Worm (Caenorhabditis elegans) whole organism, mixed stage, embryonic: ENCODE data around the gene skr-7.

Experiments
- M03D4.4 ChIP-seq: sonication (generic microtip); optimal IDR thresholded peaks from 2 replicates; lab custom pipeline; 2017; ENCODE audit warnings: mild to moderate bottlenecking, missing genetic modification characterization, missing compliant biosample characterization
- blmp-1 ChIP-seq: fragments of 150-350 bp; optimal IDR thresholded peaks from 2 replicates; lab custom pipeline; 2014; ENCODE audit warnings: missing biosample characterization, missing genetic modification characterization
- ceh-43 ChIP-seq: fragments of 200-800 bp; sonication (Bioruptor generic); optimal IDR thresholded peaks from 2 replicates; lab custom pipeline; 2018; ENCODE audit warnings: mild to moderate bottlenecking, missing genetic modification characterization, moderate library complexity, missing compliant biosample characterization
- ceh-83 ChIP-seq: fragments of 200-800 bp; sonication (Bioruptor generic); optimal IDR thresholded peaks from 2 replicates; lab custom pipeline; 2018; ENCODE audit warnings: mild to moderate bottlenecking, missing genetic modification characterization, missing compliant biosample characterization
- ces-1 ChIP-seq: fragments of 150-350 bp; optimal IDR thresholded peaks from 2 replicates; lab custom pipeline; 2014; ENCODE audit warnings: missing biosample characterization, missing genetic modification reagents, missing genetic modification characterization
- cnd-1 ChIP-seq: fragments of 200-800 bp; sonication (Bioruptor generic); optimal IDR thresholded peaks from 2 replicates; lab custom pipeline; 2018; ENCODE audit warnings: mild to moderate bottlenecking, missing genetic modification characterization, missing compliant biosample characterization
- drap-1 ChIP-seq: fragments of 200-800 bp; sonication (Bioruptor generic); optimal IDR thresholded peaks from 3 replicates; lab custom pipeline; 2018; ENCODE audit warnings: mild to moderate bottlenecking, missing genetic modification characterization, missing compliant biosample characterization
- elt-1 ChIP-seq: sonication (generic microtip); optimal IDR thresholded peaks from 2 replicates; lab custom pipeline; 2017; ENCODE audit warnings: missing genetic modification characterization, mild to moderate bottlenecking, missing compliant biosample characterization, antibody characterized with exemption, moderate library complexity, borderline replicate concordance; ENCODE audit not compliant: insufficient read depth
- elt-3 ChIP-seq: fragments of 150-350 bp; optimal IDR thresholded peaks from 2 replicates; lab custom pipeline; 2014; ENCODE audit warnings: missing biosample characterization, missing genetic modification characterization
- ham-2 ChIP-seq: fragments of 200-800 bp; sonication (Bioruptor generic); optimal IDR thresholded peaks from 2 replicates; lab custom pipeline; 2018; ENCODE audit warnings: mild to moderate bottlenecking, missing genetic modification characterization, missing compliant biosample characterization
- hlh-1 ChIP-seq: fragments of 150-350 bp; optimal IDR thresholded peaks from 2 replicates; lab custom pipeline; 2014; ENCODE audit warnings: missing biosample characterization, missing genetic modification reagents, missing genetic modification characterization
- lin-13 ChIP-seq: fragments of 150-350 bp; optimal IDR thresholded peaks from 2 replicates; lab custom pipeline; 2014; ENCODE audit warnings: missing biosample characterization, missing genetic modification characterization
- lsy-2 ChIP-seq: fragments of 150-350 bp; optimal IDR thresholded peaks from 2 replicates; lab custom pipeline; 2014; ENCODE audit warnings: missing biosample characterization, missing genetic modification characterization
- mab-5 ChIP-seq: fragments of 150-350 bp; optimal IDR thresholded peaks from 2 replicates; lab custom pipeline; 2014; ENCODE audit warnings: missing biosample characterization, missing genetic modification characterization
- mep-1 ChIP-seq: fragments of 150-350 bp; optimal IDR thresholded peaks from 2 replicates; lab custom pipeline; 2017; ENCODE audit warnings: missing biosample characterization, missing genetic modification reagents, missing genetic modification characterization, inconsistent platforms
- mls-2 ChIP-seq: sonication (generic microtip); optimal IDR thresholded peaks from 2 replicates; lab custom pipeline; 2016; ENCODE audit warnings: mild to moderate bottlenecking, missing genetic modification characterization, moderate library complexity, missing compliant biosample characterization
- nhr-12 ChIP-seq: fragments of 150-350 bp; optimal IDR thresholded peaks from 2 replicates; lab custom pipeline; 2014; ENCODE audit warnings: missing biosample characterization, missing genetic modification characterization
- nhr-2 ChIP-seq: fragments of 150-350 bp; optimal IDR thresholded peaks from 2 replicates; lab custom pipeline; 2014; ENCODE audit warnings: missing biosample characterization, missing genetic modification characterization
- nhr-237 ChIP-seq: fragments of 150-350 bp; optimal IDR thresholded peaks from 2 replicates; lab custom pipeline; 2014; ENCODE audit warnings: missing biosample characterization, missing genetic modification characterization
- nhr-28 ChIP-seq: fragments of 150-350 bp; optimal IDR thresholded peaks from 2 replicates; lab custom pipeline; 2014; ENCODE audit warnings: missing biosample characterization, missing genetic modification characterization
- pha-4 ChIP-seq: fragments of 150-350 bp; optimal IDR thresholded peaks from 2 replicates; lab custom pipeline; 2018; ENCODE audit warnings: missing biosample characterization, missing genetic modification reagents, missing genetic modification characterization
- sem-2 ChIP-seq: fragments of 200-800 bp; sonication (Bioruptor generic); optimal IDR thresholded peaks from 2 replicates; lab custom pipeline; 2018; ENCODE audit warnings: mild to moderate bottlenecking, missing genetic modification characterization, missing compliant biosample characterization
- snpc-4 ChIP-seq: fragments of 150-350 bp; optimal IDR thresholded peaks from 2 replicates; lab custom pipeline; 2014; ENCODE audit warnings: missing biosample characterization, missing genetic modification characterization
- sptf-1 ChIP-seq: sonication (generic microtip); optimal IDR thresholded peaks from 2 replicates; lab custom pipeline; 2017; ENCODE audit warnings: mild to moderate bottlenecking, missing genetic modification characterization, moderate library complexity, missing compliant biosample characterization
- tbx-8 ChIP-seq: fragments of 200-800 bp; sonication (Bioruptor generic); optimal IDR thresholded peaks from 2 replicates; lab custom pipeline; 2018; ENCODE audit warnings: mild to moderate bottlenecking, missing genetic modification characterization, moderate library complexity, missing compliant biosample characterization
- unc-120 ChIP-seq: sonication (generic microtip); optimal IDR thresholded peaks from 2 replicates; lab custom pipeline; 2017; ENCODE audit warnings: missing genetic modification characterization, missing compliant biosample characterization; ENCODE audit not compliant: poor library complexity, severe bottlenecking
- unc-39 ChIP-seq: fragments of 150-350 bp; optimal IDR thresholded peaks from 2 replicates; lab custom pipeline; 2014; ENCODE audit warnings: missing biosample characterization, missing genetic modification characterization
- unc-62 ChIP-seq: fragments of 150-350 bp; optimal IDR thresholded peaks from 2 replicates; lab custom pipeline; 2014; ENCODE audit warnings: missing biosample characterization, missing genetic modification reagents, missing genetic modification characterization
- zip-8 ChIP-seq: fragments of 150-350 bp; optimal IDR thresholded peaks from 2 replicates; lab custom pipeline; 2014; ENCODE audit warnings: missing biosample characterization, missing genetic modification characterization
- ztf-11 ChIP-seq: fragments of 150-350 bp; optimal IDR thresholded peaks from 2 replicates; lab custom pipeline; 2014; ENCODE audit warnings: missing biosample characterization, missing genetic modification characterization

Gene skr-7

DNA sequence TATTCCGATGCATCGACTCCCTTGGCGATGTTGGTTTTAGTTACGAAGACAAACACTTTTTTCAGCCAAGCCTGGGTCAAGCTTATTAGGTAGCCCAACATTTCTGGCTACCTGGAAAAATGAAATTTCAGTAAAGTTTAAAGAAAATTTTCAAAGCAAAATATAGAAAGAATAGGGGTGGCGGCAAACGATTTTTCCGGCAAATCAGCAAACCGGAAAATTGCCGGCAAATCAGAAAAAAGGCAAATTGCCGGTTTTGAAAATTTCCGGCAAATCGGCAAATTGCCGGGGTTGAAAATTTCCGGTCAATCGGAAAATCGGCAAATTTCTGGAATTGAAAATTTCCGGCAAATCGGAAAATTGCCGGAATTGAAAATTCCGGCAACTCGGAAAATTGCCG is 44.6 kb upstream of the skr-7 start, which contains the start of gene F32D1.8:
Gene F32D1.8 (minus strand): TSS at position 101 of the 400 bp plus-strand sequence.
- TF ChIP-seq blmp-1 = no peak
- TF ChIP-seq snpc-4 (tag; lab: Kevin White, UChicago) = no peak
- no peak for TF ChIP-seq unc-39 (tag; lab: Kevin White, UChicago)
- no peak for TF ChIP-seq ceh-43 (GFP tag; lab: Kevin White, UChicago)
- no peak for TF ChIP-seq ztf-11 (tag; lab: Kevin White, UChicago)
- no peak for TF ChIP-seq drap-1 (GFP tag; lab: Kevin White, UChicago)

DNA sequence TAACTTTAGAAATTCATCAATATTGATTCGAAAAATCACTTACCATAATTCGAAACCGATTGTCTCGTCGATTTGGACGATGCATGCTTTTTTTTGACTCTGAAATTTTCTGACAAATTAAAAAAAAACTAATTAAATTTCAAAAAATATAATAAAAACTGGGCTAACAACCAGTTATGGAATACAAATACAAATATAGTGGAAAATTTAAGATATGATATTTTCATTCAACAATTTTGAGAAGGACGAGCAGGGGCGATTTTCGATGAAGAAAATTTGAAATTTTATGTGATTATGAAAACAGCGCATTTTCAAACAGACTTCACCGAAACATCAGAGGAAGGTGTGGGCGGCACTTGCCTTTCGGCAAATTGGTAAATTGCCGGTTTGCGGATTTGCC is 39.9 kb upstream of the skr-7 start, which contains the start of gene F13A2.1:
Gene F13A2.1 (minus strand): TSS at position 101 of the 400 bp plus-strand sequence.
- TF ChIP-seq snpc-4 (tag; lab: Kevin White, UChicago) = no peak
- TF ChIP-seq nhr-2 (tag; lab: Kevin White, UChicago) = no peak
- TF ChIP-seq zip-8 (tag; lab: Kevin White, UChicago) = no peak
- TF ChIP-seq mep-1 = no peak
- no peak for TF ChIP-seq ham-2 (GFP tag; lab: Kevin White, UChicago)
- TF ChIP-seq hlh-1 = no peak
- TF ChIP-seq elt-3 (tag; lab: Kevin White, UChicago) = no peak
- TF ChIP-seq elt-1 (tag; lab: Kevin White, UChicago) = no peak
- no peak for TF ChIP-seq unc-62 (GFP tag; lab: Kevin White, UChicago)
- no peak for TF ChIP-seq nhr-12 (tag; lab: Kevin White, UChicago)
- no peak for TF ChIP-seq tbx-8
- no peak for TF ChIP-seq unc-39 (tag; lab: Kevin White, UChicago)
- TF ChIP-seq cnd-1 (tag; lab: Kevin White, UChicago) = no peak
- TF ChIP-seq nhr-28 = no peak
- TF ChIP-seq mls-2 (tag; lab: Kevin White, UChicago) = no peak
- no peak for TF ChIP-seq sem-2
- TF ChIP-seq M03D4.4 (tag; lab: Kevin White, UChicago) = no peak
- no peak for TF ChIP-seq ces-1
- no peak for TF ChIP-seq ceh-83 (GFP tag; lab: Kevin White, UChicago)

- TF ChIP-seq elt-1 (tag; lab: Kevin White, UChicago) (no peak), pha-4 (no peak), mep-1 (no peak), ceh-83 (GFP tag; lab: Kevin White, UChicago) (no peak), lin-13 (tag; lab: Kevin White, UChicago) (no peak), nhr-2 (tag; lab: Kevin White, UChicago) (no peak)
- TF ChIP-seq, all 35 proteins: peak for 0
These were observed 37.7 kb upstream of the skr-7 start, which contains the start of gene F13A2.2 for ce11 chrV:4384482-4384881. TSS of gene F13A2.2 (minus strand) at chrV:4384582.

ce11 chrV:4386173-4386572 is 36.1 kb upstream of the skr-7 start, which contains the start of gene F13A2.10:
TSS of gene F13A2.10 (minus strand) at chrV:4386273.
- no peak for TF ChIP-seq elt-1 (tag; lab: Kevin White, UChicago)
- no peak for TF ChIP-seq zip-8 (tag; lab: Kevin White, UChicago)
- TF ChIP-seq drap-1 (GFP tag; lab: Kevin White, UChicago) = no peak
- TF ChIP-seq lin-13 (tag; lab: Kevin White, UChicago) = no peak
- TF ChIP-seq blmp-1 = no peak
- no peak for TF ChIP-seq mab-5 (tag; lab: Kevin White, UChicago)
- TF ChIP-seq nhr-12 (tag; lab: Kevin White, UChicago) = no peak
- TF ChIP-seq lsy-2 (tag; lab: Kevin White, UChicago) = no peak
- TF ChIP-seq unc-62 (GFP tag; lab: Kevin White, UChicago) = no peak
- no peak for TF ChIP-seq sem-2
- TF ChIP-seq nhr-2 (tag; lab: Kevin White, UChicago) = no peak
- TF ChIP-seq ceh-43 (GFP tag; lab: Kevin White, UChicago) = no peak
- no peak for TF ChIP-seq mep-1
- no peak for TF ChIP-seq tbx-8
- TF ChIP-seq ham-2 (GFP tag; lab: Kevin White, UChicago) = no peak
- no peak for TF ChIP-seq ztf-11 (tag; lab: Kevin White, UChicago)
- TF ChIP-seq mls-2 (tag; lab: Kevin White, UChicago) = no peak
- no peak for TF ChIP-seq sptf-1 (tag; lab: Kevin White, UChicago)
- no peak for TF ChIP-seq pha-4
- TF ChIP-seq unc-39 (tag; lab: Kevin White, UChicago) = no peak
- TF ChIP-seq, all 35 proteins: peak for 0

ce11 chrV:4387402-4387801 is 34.8 kb upstream of the skr-7 start, which contains the start of gene F13A2.9:
TSS of gene F13A2.9 (minus strand) at chrV:4387502.
- TF ChIP-seq snpc-4 (tag; lab: Kevin White, UChicago) (no peak), nhr-237 (no peak), nhr-2 (tag; lab: Kevin White, UChicago) (no peak), pha-4 (no peak), tbx-8 (no peak), elt-1 (tag; lab: Kevin White, UChicago) (no peak), nhr-28 (no peak), unc-62 (GFP tag; lab: Kevin White, UChicago) (no peak), mab-5 (tag; lab: Kevin White, UChicago) (no peak), blmp-1 (no peak), ztf-11 (tag; lab: Kevin White, UChicago) (no peak), ham-2 (GFP tag; lab: Kevin White, UChicago) (no peak), drap-1 (GFP tag; lab: Kevin White, UChicago) (no peak), cnd-1 (tag; lab: Kevin White, UChicago) (no peak), ceh-43 (GFP tag; lab: Kevin White, UChicago) (no peak), lsy-2 (tag; lab: Kevin White, UChicago) (no peak), unc-120 (tag; lab: Kevin White, UChicago) (no peak), ces-1 (no peak)
